Worm (Caenorhabditis elegans): ENCODE results near the gene cut-4.

ce11 chrII:10485640-10486039 lies 49.7 kb downstream of the cut-4 start:
- TF ChIP-seq pros-1 (tag; optimal IDR thresholded peaks at IDR 0.05) (no peak), nhr-232 (tag; optimal IDR thresholded peaks at IDR 0.05) (no peak), ceh-18 (tag; optimal IDR thresholded peaks at IDR 0.05) (no peak), unc-86 (tag; optimal IDR thresholded peaks at IDR 0.05) (no peak), hlh-15 (tag; optimal IDR thresholded peaks at IDR 0.05) (no peak), C08G9.2 (tag; optimal IDR thresholded peaks at IDR 0.05) (no peak), tbx-2 (tag; optimal IDR thresholded peaks at IDR 0.05) (no peak), rnt-1 (tag; optimal IDR thresholded peaks at IDR 0.05) (no peak), ztf-16 (tag; optimal IDR thresholded peaks at IDR 0.05) (no peak), fax-1 (tag; optimal IDR thresholded peaks at IDR 0.05) (no peak), fkh-10 (GFP tag; optimal IDR thresholded peaks at IDR 0.05) (no peak)

Data from whole organism, late embryonic.